Fruit fly (Drosophila melanogaster) whole organism, embryonic: ENCODE measurements around the gene Sf3b2.

Experiments used
- Antp ChIP-seq: fragments of 200-800 bp; sonication (Bioruptor generic); optimal IDR thresholded peaks from 3 replicates; lab custom pipeline; 2016; ENCODE audit warnings: missing biosample characterization, missing genetic modification characterization
- CG10147 ChIP-seq: fragments of 200-800 bp; sonication (Bioruptor generic); optimal IDR thresholded peaks from 2 replicates; lab custom pipeline; 2019; ENCODE audit warnings: missing biosample characterization, mild to moderate bottlenecking, missing genetic modification characterization, moderate library complexity
- CG10321 ChIP-seq: fragments of 200-800 bp; sonication (Bioruptor generic); IDR thresholded peaks from 2 replicates; pipeline ENCODE4 v1.3.6; 2022; ENCODE audit warnings: missing biosample characterization, missing genetic modification characterization
- CG11247 ChIP-seq: fragments of 200-800 bp; sonication (Bioruptor generic); IDR thresholded peaks from 2 replicates; pipeline ENCODE4 v1.3.6; 2022; ENCODE audit warnings: missing biosample characterization, missing genetic modification characterization
- CG11695 ChIP-seq: fragments of 200-800 bp; sonication (Bioruptor generic); IDR thresholded peaks from 3 replicates; pipeline ENCODE4 v1.3.6; 2022; ENCODE audit warnings: missing biosample characterization, missing genetic modification characterization
- CG11723 ChIP-seq: fragments of 200-800 bp; sonication (Bioruptor generic); optimal IDR thresholded peaks from 2 replicates; lab custom pipeline; 2017; ENCODE audit warnings: missing biosample characterization, mild to moderate bottlenecking, missing genetic modification characterization
- CG12155 ChIP-seq: fragments of 200-800 bp; sonication (Bioruptor generic); optimal IDR thresholded peaks from 3 replicates; lab custom pipeline; 2016; ENCODE audit warnings: missing biosample characterization, missing genetic modification characterization
- CG13287 ChIP-seq: fragments of 200-800 bp; sonication (Bioruptor generic); IDR thresholded peaks from 2 replicates; pipeline ENCODE4 v1.3.6; 2022; ENCODE audit warnings: missing biosample characterization, missing genetic modification characterization; ENCODE audit not compliant: partially characterized antibody
- CG14710 ChIP-seq: fragments of 200-800 bp; sonication (Bioruptor generic); optimal IDR thresholded peaks from 3 replicates; lab custom pipeline; 2019; ENCODE audit warnings: missing biosample characterization, mild to moderate bottlenecking, missing genetic modification characterization, moderate library complexity
- CG15269 ChIP-seq: fragments of 200-800 bp; sonication (Bioruptor generic); optimal IDR thresholded peaks from 2 replicates; lab custom pipeline; 2018; ENCODE audit warnings: missing biosample characterization, mild to moderate bottlenecking, missing genetic modification characterization, moderate library complexity
- CG1602 ChIP-seq: fragments of 200-800 bp; sonication (Bioruptor generic); optimal IDR thresholded peaks from 3 replicates; lab custom pipeline; 2016; ENCODE audit warnings: missing biosample characterization, missing genetic modification characterization
- CG16813 ChIP-seq: fragments of 200-800 bp; sonication (Bioruptor generic); IDR thresholded peaks from 3 replicates; pipeline ENCODE4 v1.3.6; 2022; ENCODE audit warnings: missing biosample characterization, missing genetic modification characterization; ENCODE audit not compliant: partially characterized antibody
- CG16815 ChIP-seq: fragments of 200-800 bp; sonication (Bioruptor generic); optimal IDR thresholded peaks from 3 replicates; lab custom pipeline; 2017; ENCODE audit warnings: missing biosample characterization, mild to moderate bottlenecking, missing genetic modification characterization
- CG16863 ChIP-seq: fragments of 200-800 bp; sonication (Bioruptor generic); optimal IDR thresholded peaks from 3 replicates; lab custom pipeline; 2016; ENCODE audit warnings: missing biosample characterization, missing genetic modification characterization
- CG31224 ChIP-seq: fragments of 200-800 bp; sonication (Bioruptor generic); IDR thresholded peaks from 2 replicates; pipeline ENCODE4 v1.3.6; 2022; ENCODE audit warnings: missing biosample characterization, missing genetic modification characterization
- CG32767 ChIP-seq: fragments of 200-800 bp; sonication (Bioruptor generic); IDR thresholded peaks from 2 replicates; pipeline ENCODE4 v1.3.6; 2022; ENCODE audit warnings: missing biosample characterization, missing genetic modification characterization
- CG33213 ChIP-seq: fragments of 200-800 bp; sonication (Bioruptor generic); optimal IDR thresholded peaks from 3 replicates; lab custom pipeline; 2016; ENCODE audit warnings: missing biosample characterization, missing genetic modification characterization
- CG6254 ChIP-seq: fragments of 200-800 bp; sonication (Bioruptor generic); optimal IDR thresholded peaks from 3 replicates; lab custom pipeline; 2017; ENCODE audit warnings: mild to moderate bottlenecking, missing biosample characterization, missing genetic modification reagents, missing genetic modification characterization
- CG8388 ChIP-seq: fragments of 200-800 bp; sonication (Bioruptor generic); optimal IDR thresholded peaks from 2 replicates; lab custom pipeline; 2019; ENCODE audit warnings: missing biosample characterization, mild to moderate bottlenecking, missing genetic modification characterization, moderate library complexity
- CHES-1-like ChIP-seq: fragments of 200-800 bp; sonication (Bioruptor generic); optimal IDR thresholded peaks from 2 replicates; lab custom pipeline; 2016; ENCODE audit warnings: missing biosample characterization, missing genetic modification characterization
- CTCF ChIP-seq: fragments of 200-800 bp; sonication (Bioruptor generic); optimal IDR thresholded peaks from 2 replicates; lab custom pipeline; 2017; ENCODE audit warnings: missing biosample characterization, mild to moderate bottlenecking, missing genetic modification characterization, moderate library complexity
- Dll ChIP-seq: fragments of 200-800 bp; sonication (Bioruptor generic); IDR thresholded peaks from 4 replicates; pipeline ENCODE4 v1.3.6; 2022; ENCODE audit warnings: missing biosample characterization, missing genetic modification characterization; ENCODE audit not compliant: partially characterized antibody
- Eip74EF ChIP-seq, 2 experiments: fragments of 200-800 bp in 1 of 2; fragments of >200 bp in 1 of 2; sonication (Bioruptor generic) in 1 of 2; optimal IDR thresholded peaks; 2 replicates each; lab custom pipeline; 2017 to 2019; ENCODE audit warnings: missing biosample characterization in 2 of 2, missing genetic modification characterization in 2 of 2, mild to moderate bottlenecking in 1 of 2, moderate library complexity in 1 of 2
- Elba2 ChIP-seq: fragments of 200-800 bp; sonication (Bioruptor generic); optimal IDR thresholded peaks from 3 replicates; lab custom pipeline; 2016; ENCODE audit warnings: missing biosample characterization, missing genetic modification characterization
- HHEX ChIP-seq: fragments of 200-800 bp; sonication (Bioruptor generic); optimal IDR thresholded peaks from 3 replicates; lab custom pipeline; 2017; ENCODE audit warnings: missing biosample characterization, mild to moderate bottlenecking, missing genetic modification characterization, missing genetic modification reagents
- Hr78 ChIP-seq, 2 experiments: fragments of 200-800 bp in 1 of 2; fragments of >200 bp in 1 of 2; sonication (Bioruptor generic) in 1 of 2; optimal IDR thresholded peaks; 2 replicates each; lab custom pipeline; 2017 to 2019; ENCODE audit warnings: missing biosample characterization in 2 of 2, missing genetic modification characterization in 2 of 2, mild to moderate bottlenecking in 1 of 2, moderate library complexity in 1 of 2
- NFAT ChIP-seq: fragments of 200-800 bp; sonication (Bioruptor generic); IDR thresholded peaks from 2 replicates; pipeline ENCODE4 v1.3.6; 2022; ENCODE audit warnings: missing biosample characterization, missing genetic modification characterization
- NfI ChIP-seq: fragments of 200-800 bp; sonication (Bioruptor generic); optimal IDR thresholded peaks from 3 replicates; lab custom pipeline; 2018; ENCODE audit warnings: missing biosample characterization, mild to moderate bottlenecking, missing genetic modification characterization, moderate library complexity
- Six4 ChIP-seq: fragments of 200-800 bp; sonication (Bioruptor generic); optimal IDR thresholded peaks from 2 replicates; lab custom pipeline; 2016; ENCODE audit warnings: missing biosample characterization, missing genetic modification characterization
- al ChIP-seq: fragments of 200-800 bp; sonication (Bioruptor generic); IDR thresholded peaks from 2 replicates; pipeline ENCODE4 v1.3.6; 2022; ENCODE audit warnings: missing biosample characterization, missing genetic modification characterization
- bab2 ChIP-seq: fragments of 200-800 bp; sonication (Bioruptor generic); optimal IDR thresholded peaks from 2 replicates; lab custom pipeline; 2016; ENCODE audit warnings: missing biosample characterization, missing genetic modification characterization
- caup ChIP-seq: fragments of 200-800 bp; sonication (Bioruptor generic); optimal IDR thresholded peaks from 3 replicates; lab custom pipeline; 2017; ENCODE audit warnings: missing biosample characterization, mild to moderate bottlenecking, missing genetic modification characterization, moderate library complexity; ENCODE audit not compliant: severe bottlenecking
- chinmo ChIP-seq: fragments of 200-800 bp; sonication (Bioruptor generic); IDR thresholded peaks from 4 replicates; pipeline ENCODE4 v1.3.6; 2022; ENCODE audit warnings: missing biosample characterization, missing genetic modification characterization; ENCODE audit not compliant: partially characterized antibody
- corto ChIP-seq: fragments of 200-800 bp; sonication (Bioruptor generic); optimal IDR thresholded peaks from 2 replicates; lab custom pipeline; 2016; ENCODE audit warnings: missing biosample characterization, mild to moderate bottlenecking, missing genetic modification characterization, moderate library complexity
- da ChIP-seq: fragments of 200-800 bp; sonication (Bioruptor generic); optimal IDR thresholded peaks from 2 replicates; lab custom pipeline; 2016; ENCODE audit warnings: missing biosample characterization, missing genetic modification characterization
- dan ChIP-seq: fragments of 200-800 bp; sonication (Bioruptor generic); IDR thresholded peaks from 2 replicates; pipeline ENCODE4 v1.3.6; 2022; ENCODE audit warnings: missing biosample characterization, missing genetic modification characterization
- disco-r ChIP-seq: fragments of 200-800 bp; sonication (Bioruptor generic); optimal IDR thresholded peaks from 2 replicates; lab custom pipeline; 2016; ENCODE audit warnings: missing biosample characterization, missing genetic modification characterization
- fu2 ChIP-seq: fragments of 200-800 bp; sonication (Bioruptor generic); optimal IDR thresholded peaks from 2 replicates; lab custom pipeline; 2016; ENCODE audit warnings: missing biosample characterization, missing genetic modification characterization
- gcm2 ChIP-seq: fragments of 200-800 bp; sonication (Bioruptor generic); optimal IDR thresholded peaks from 2 replicates; lab custom pipeline; 2016; ENCODE audit warnings: missing biosample characterization, missing genetic modification characterization
- gsb-n ChIP-seq: fragments of 200-800 bp; sonication (Bioruptor generic); optimal IDR thresholded peaks from 3 replicates; lab custom pipeline; 2018; ENCODE audit warnings: missing biosample characterization, mild to moderate bottlenecking, missing genetic modification characterization
- hb ChIP-seq: fragments of 200-800 bp; sonication (Bioruptor generic); IDR thresholded peaks from 3 replicates; pipeline ENCODE4 v1.3.6; 2022; ENCODE audit warnings: missing biosample characterization, missing genetic modification characterization; ENCODE audit not compliant: partially characterized antibody
- maf-S ChIP-seq: fragments of 200-800 bp; sonication (Bioruptor generic); optimal IDR thresholded peaks from 2 replicates; lab custom pipeline; 2016; ENCODE audit warnings: missing biosample characterization, missing genetic modification characterization
- prd ChIP-seq, 3 experiments: fragments of >200 bp in 2 of 3; fragments of 200-800 bp in 1 of 3; sonication (Bioruptor generic) in 1 of 3; optimal IDR thresholded peaks in 2 of 3; IDR thresholded peaks in 1 of 3; 2 replicates in 2 of 3; 3 replicates in 1 of 3; pipeline versions ENCODE4 v1.3.6 to Lab custom; 2017 to 2022; ENCODE audit warnings: missing biosample characterization in 1 of 3, missing genetic modification characterization in 1 of 3
- pum ChIP-seq: fragments of 200-800 bp; sonication (Bioruptor generic); optimal IDR thresholded peaks from 2 replicates; lab custom pipeline; 2016; ENCODE audit warnings: missing biosample characterization, missing genetic modification characterization
- slou ChIP-seq: fragments of 200-800 bp; sonication (Bioruptor generic); optimal IDR thresholded peaks from 3 replicates; lab custom pipeline; 2016; ENCODE audit warnings: missing biosample characterization, missing genetic modification characterization
- sug ChIP-seq: fragments of 200-800 bp; optimal IDR thresholded peaks from 2 replicates; lab custom pipeline; 2019; ENCODE audit warnings: missing biosample characterization, mild to moderate bottlenecking, missing genetic modification characterization, moderate library complexity
- trh ChIP-seq: fragments of 200-800 bp; sonication (Bioruptor generic); optimal IDR thresholded peaks from 2 replicates; lab custom pipeline; 2016; ENCODE audit warnings: missing biosample characterization, missing genetic modification characterization
- usp ChIP-seq: fragments of >200 bp; optimal IDR thresholded peaks from 2 replicates; lab custom pipeline; 2017; ENCODE audit warnings: missing biosample characterization, missing genetic modification characterization
- vnd ChIP-seq: fragments of 200-800 bp; sonication (Bioruptor generic); IDR thresholded peaks from 3 replicates; pipeline ENCODE4 v1.3.6; 2022; ENCODE audit warnings: missing biosample characterization, missing genetic modification characterization; ENCODE audit not compliant: partially characterized antibody

Sf3b2 gene

dm6 chr2L:3037153-3037579, 8.2 kb upstream of the Sf3b2 start, which contains the start of the genes CG17260 and SerRS (continued):
- peak; percentile 53 for TF ChIP-seq gcm2 (GFP tag; lab: Kevin White, UChicago)
- peak; percentile 93 for TF ChIP-seq maf-S (GFP tag; lab: Kevin White, UChicago)
- TF ChIP-seq CG31224 (GFP tag; lab: Robert Waterston, UW), result peak; percentile 89
- TF ChIP-seq CG6254 (GFP tag; lab: Kevin White, UChicago), result peak; percentile 65
- peak; percentile 84 for TF ChIP-seq NFAT (GFP tag; lab: Robert Waterston, UW)
- TF ChIP-seq HHEX, result peak; percentile 87
- TF ChIP-seq CG16863 (GFP tag; lab: Kevin White, UChicago), result peak; percentile 88
- peak; percentile 93 for TF ChIP-seq NfI (GFP tag; lab: Kevin White, UChicago)
- peak; percentile 94 for TF ChIP-seq Antp (GFP tag; lab: Kevin White, UChicago)
- peak; percentile 94 for TF ChIP-seq bab2 (GFP tag; lab: Kevin White, UChicago)
- peak; percentile 86 for TF ChIP-seq dan (GFP tag; lab: Robert Waterston, UW)
- peak; percentile 93 for TF ChIP-seq slou
- 0 out of 4 replicates have a peak, but pooled peaks have one; percentile 26 for TF ChIP-seq chinmo (GFP tag; lab: Robert Waterston, UW)
- peak; percentile 88 for TF ChIP-seq Six4 (GFP tag; lab: Kevin White, UChicago)
- peak; percentile 97 for TF ChIP-seq pum (GFP tag; lab: Kevin White, UChicago)
- peak; percentile 99 for TF ChIP-seq Elba2 (GFP tag; lab: Kevin White, UChicago)
- TF ChIP-seq CG16815 (GFP tag; lab: Kevin White, UChicago), result peak; percentile 91
- peak; percentile 91 for TF ChIP-seq caup
- TF ChIP-seq CHES-1-like (GFP tag; lab: Kevin White, UChicago), result peak; percentile 88
- peak; percentile 64 for TF ChIP-seq CG13287
- TF ChIP-seq Eip74EF (GFP tag; optimal IDR thresholded peaks at IDR 0.05; lab: Kevin White, UChicago), result no peak
- peak; percentile 89 for TF ChIP-seq CG8388 (GFP tag; lab: Kevin White, UChicago)
- TF ChIP-seq sug (tag; lab: Kevin White, UChicago), result peak; percentile 92
- TF ChIP-seq Hr78 (GFP tag; optimal IDR thresholded peaks at IDR 0.05; lab: Kevin White, UChicago), result no peak
- TF ChIP-seq gsb-n, result no peak
- peak; percentile 88 for TF ChIP-seq CG11247 (GFP tag; lab: Robert Waterston, UW)
- TF ChIP-seq CG14710, result peak; percentile 91
- TF ChIP-seq CG10321 (GFP tag; lab: Robert Waterston, UW), result 0 out of 2 replicates have a peak, but pooled peaks have one; percentile 33
- peak; percentile 46; the same call in 1 of the 3 replicates for TF ChIP-seq vnd (GFP tag; lab: Robert Waterston, UW)
- peak; percentile 80 for TF ChIP-seq CG11695 (GFP tag; lab: Robert Waterston, UW)
- peak; percentile 90 for TF ChIP-seq CG15269 (tag; lab: Kevin White, UChicago)
- peak; percentile 37 for TF ChIP-seq CTCF
- peak; percentile 84 for TF ChIP-seq CG33213 (GFP tag; lab: Kevin White, UChicago)
- no peak for TF ChIP-seq prd (optimal IDR thresholded peaks at IDR 0.05; lab: Kevin White, UChicago)
- TF ChIP-seq prd (GFP tag; IDR thresholded peaks at IDR 0.05; lab: Robert Waterston, UW), result peak; percentile 98
- peak; percentile 61 for TF ChIP-seq CG16813 (GFP tag; lab: Robert Waterston, UW)
- no peak for TF ChIP-seq usp (GFP tag; lab: Kevin White, UChicago)
- TF ChIP-seq CG10147 (GFP tag; lab: Kevin White, UChicago), result peak; percentile 90
- TF ChIP-seq Dll (GFP tag; lab: Robert Waterston, UW), result peak; percentile 69
- peak; percentile 84; the same call in 1 of the 2 replicates for TF ChIP-seq CG32767
- peak; percentile 95 for TF ChIP-seq al (GFP tag; lab: Robert Waterston, UW)
- peak; percentile 86 for TF ChIP-seq da (GFP tag; lab: Kevin White, UChicago)
- TF ChIP-seq CG11723, result no peak
- TF ChIP-seq CG12155 (GFP tag; lab: Kevin White, UChicago), result peak; percentile 94
- TF ChIP-seq corto (GFP tag; lab: Kevin White, UChicago), result no peak
- TF ChIP-seq disco-r, result peak; percentile 85
- peak; percentile 96 for TF ChIP-seq CG1602 (GFP tag; lab: Kevin White, UChicago)
- TF ChIP-seq fu2 (GFP tag; lab: Kevin White, UChicago), result peak; percentile 92
- no peak for TF ChIP-seq hb (GFP tag; lab: Robert Waterston, UW)
- TF ChIP-seq trh, result peak; percentile 67
